Fruit fly (Drosophila melanogaster): ENCODE measurements around the gene Enoph.

- no peak for TF ChIP-seq CG8478 (optimal IDR thresholded peaks at IDR 0.05)
- no peak for TF ChIP-seq CTCF (optimal IDR thresholded peaks at IDR 0.05)
Observed at dm6 chr3R:5268495-5268894, 12.0 kb upstream of the Enoph start.
